Worm (Caenorhabditis elegans) whole organism, L3 larva: ENCODE results near the gene crls-1.

Source experiments
- R02D3.7 ChIP-seq: fragments of 150-350 bp; optimal IDR thresholded peaks from 2 replicates; lab custom pipeline; 2014; ENCODE audit warnings: missing biosample characterization, missing genetic modification characterization
- ceh-82 ChIP-seq: fragments of 150-350 bp; optimal IDR thresholded peaks from 2 replicates; lab custom pipeline; 2014; ENCODE audit warnings: missing biosample characterization, missing genetic modification characterization
- elt-3 ChIP-seq, 3 experiments: fragments of 150-350 bp in 1 of 3; sonication (generic microtip) in 2 of 3; optimal IDR thresholded peaks; 2 replicates in 2 of 3; 4 replicates in 1 of 3; lab custom pipeline; 2014 to 2017; ENCODE audit warnings: missing biosample characterization in 3 of 3, missing genetic modification characterization in 3 of 3
- fkh-10 ChIP-seq: sonication (generic microtip); optimal IDR thresholded peaks from 2 replicates; lab custom pipeline; 2017; ENCODE audit warnings: missing biosample characterization, missing genetic modification reagents, missing genetic modification characterization

ce11 chrIII:888983-889549, 20.6 kb downstream of the crls-1 start:
- TF ChIP-seq R02D3.7 (tag; lab: Kevin White, UChicago) (no peak), ceh-82 (tag; lab: Kevin White, UChicago) (no peak), elt-3 (tag; optimal IDR thresholded peaks at IDR 0.05; lab: Kevin White, UChicago) (no peak), fkh-10 (GFP tag; lab: Kevin White, UChicago) (no peak)
